Worm (Caenorhabditis elegans): ENCODE results near the gene C26B2.8.
A peak's percentile ranks its signal among the peaks of the same experiment; 100 is the strongest.

C26B2.8 gene

DNA sequence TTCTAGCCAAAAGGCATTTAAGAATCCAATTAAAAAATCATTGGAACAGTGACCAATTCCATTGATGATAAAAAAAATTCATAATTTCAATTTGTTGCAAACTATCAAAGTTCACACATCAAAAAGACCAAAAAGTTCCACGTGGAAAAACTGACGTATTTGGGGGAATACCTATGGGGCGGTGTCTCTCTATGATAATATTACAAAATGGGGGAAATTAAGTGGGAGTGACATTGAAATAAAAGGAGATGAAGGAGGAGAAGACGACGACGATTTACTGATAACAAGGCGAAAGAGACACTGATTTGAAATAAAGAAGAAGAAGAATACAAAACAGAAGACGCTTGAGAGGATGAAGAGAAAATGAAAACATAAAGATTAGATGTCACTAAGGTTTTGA, 12.4 kb downstream of the C26B2.8 start (continued):
- peak; percentile 71 for TF ChIP-seq nhr-48 (tag; optimal IDR thresholded peaks at IDR 0.05)
- no peak for TF ChIP-seq ztf-11 (tag; optimal IDR thresholded peaks at IDR 0.05)
- TF ChIP-seq unc-39 (tag; optimal IDR thresholded peaks at IDR 0.05), result no peak
- TF ChIP-seq ceh-82 (tag; optimal IDR thresholded peaks at IDR 0.05), result no peak
- TF ChIP-seq mes-2 (tag; optimal IDR thresholded peaks at IDR 0.05; ENCODE audit: poor library complexity, severe bottlenecking), result peak; percentile 4
- TF ChIP-seq php-3 (GFP tag; IDR thresholded peaks at IDR 0.05), result 0 out of 2 replicates have a peak, but pooled peaks have one; percentile 21
- no peak for TF ChIP-seq spr-1 (tag; optimal IDR thresholded peaks at IDR 0.05)
- TF ChIP-seq nhr-102 (tag; optimal IDR thresholded peaks at IDR 0.05), result peak; percentile 30
- no peak for TF ChIP-seq ceh-28 (tag; optimal IDR thresholded peaks at IDR 0.05)
- no peak for TF ChIP-seq T26A8.4 (GFP tag; IDR thresholded peaks at IDR 0.05)
- TF ChIP-seq Y48G9A.11 (GFP tag; IDR thresholded peaks at IDR 0.05), result no peak
- TF ChIP-seq nhr-25 (tag; optimal IDR thresholded peaks at IDR 0.05; ENCODE audit: borderline replicate concordance, insufficient read depth), result no peak
- no peak for TF ChIP-seq daf-16 (GFP tag; optimal IDR thresholded peaks at IDR 0.05)
- TF ChIP-seq daf-16 (tag; optimal IDR thresholded peaks at IDR 0.05), result peak; percentile 61
- no peak for TF ChIP-seq zfp-2 (tag; optimal IDR thresholded peaks at IDR 0.05)
- peak; percentile 1 for TF ChIP-seq nhr-77 (tag; optimal IDR thresholded peaks at IDR 0.05)
- TF ChIP-seq lir-3 (tag; optimal IDR thresholded peaks at IDR 0.05), result no peak
- TF ChIP-seq lin-39 (tag; optimal IDR thresholded peaks at IDR 0.05), result no peak
- peak; percentile 85 for TF ChIP-seq dmd-6 (GFP tag; IDR thresholded peaks at IDR 0.05)
- TF ChIP-seq nhr-42 (GFP tag; IDR thresholded peaks at IDR 0.05), result no peak
- no peak for TF ChIP-seq zip-2 (tag; optimal IDR thresholded peaks at IDR 0.05)
- no peak for TF ChIP-seq lim-7 (GFP tag; IDR thresholded peaks at IDR 0.05)
- no peak for TF ChIP-seq hmg-1.1 (GFP tag; IDR thresholded peaks at IDR 0.05)
- no peak for TF ChIP-seq dmd-9 (GFP tag; IDR thresholded peaks at IDR 0.05)
- no peak for TF ChIP-seq tag-97 (GFP tag; IDR thresholded peaks at IDR 0.05)
- peak; percentile 66 for TF ChIP-seq aha-1 (tag)
- TF ChIP-seq ceh-20 (GFP tag; IDR thresholded peaks at IDR 0.05), result no peak
- TF ChIP-seq F44E2.7 (GFP tag; IDR thresholded peaks at IDR 0.05), result no peak
- TF ChIP-seq snpc-4 (tag; optimal IDR thresholded peaks at IDR 0.05), result no peak
- TF ChIP-seq nhr-237 (tag; optimal IDR thresholded peaks at IDR 0.05), result no peak
- no peak for TF ChIP-seq rbr-2 (tag; optimal IDR thresholded peaks at IDR 0.05)
- TF ChIP-seq ceh-62 (tag; optimal IDR thresholded peaks at IDR 0.05), result no peak
- no peak for TF ChIP-seq jun-1 (tag; optimal IDR thresholded peaks at IDR 0.05)
- no peak for TF ChIP-seq ceh-32 (tag; optimal IDR thresholded peaks at IDR 0.05; ENCODE audit: poor library complexity)
- TF ChIP-seq aly-2 (tag; optimal IDR thresholded peaks at IDR 0.05), result no peak
- TF ChIP-seq F26F4.8 (GFP tag; conservative IDR thresholded peaks at IDR 0.05), result no peak
- TF ChIP-seq lin-13 (GFP tag; optimal IDR thresholded peaks at IDR 0.05), result no peak
- TF ChIP-seq ztf-7 (tag; optimal IDR thresholded peaks at IDR 0.05), result no peak
- peak; percentile 5 to 70 for TF ChIP-seq mdl-1 (tag; optimal IDR thresholded peaks at IDR 0.05)
- no peak for TF ChIP-seq F49E8.2 (tag; optimal IDR thresholded peaks at IDR 0.05; ENCODE audit: borderline replicate concordance)
- TF ChIP-seq mdt-29 (GFP tag; IDR thresholded peaks at IDR 0.05), result no peak
- no peak for TF ChIP-seq spr-3 (GFP tag; optimal IDR thresholded peaks at IDR 0.05)
- no peak for TF ChIP-seq ceh-44 (GFP tag; IDR thresholded peaks at IDR 0.05)
- TF ChIP-seq duxl-1 (tag; optimal IDR thresholded peaks at IDR 0.05; ENCODE audit: poor library complexity), result no peak
- no peak for TF ChIP-seq egl-27 (tag; optimal IDR thresholded peaks at IDR 0.05)
- TF ChIP-seq madf-5 (GFP tag; IDR thresholded peaks at IDR 0.05), result no peak
- TF ChIP-seq nhr-76 (tag; optimal IDR thresholded peaks at IDR 0.05), result no peak
- no peak for TF ChIP-seq R02D3.7 (tag; optimal IDR thresholded peaks at IDR 0.05)
- no peak for TF ChIP-seq zag-1 (tag; optimal IDR thresholded peaks at IDR 0.05)
- no peak for TF ChIP-seq hif-1 (tag; optimal IDR thresholded peaks at IDR 0.05)
- TF ChIP-seq sdz-12 (GFP tag; optimal IDR thresholded peaks at IDR 0.05), result no peak
- TF ChIP-seq D1046.2 (GFP tag; IDR thresholded peaks at IDR 0.05), result no peak
- peak; percentile 75 for TF ChIP-seq dve-1 (tag; optimal IDR thresholded peaks at IDR 0.05; ENCODE audit: insufficient read depth)

Data from whole organism, L4 larva.